Fruit fly (Drosophila melanogaster) S2 (cell line): ENCODE data around the gene GMF.

Experiments
- CG8478 ChIP-seq: fragments of >200 bp; optimal IDR thresholded peaks from 2 replicates; lab custom pipeline; 2018
- CTCF ChIP-seq, 2 experiments: fragments of >200 bp; optimal IDR thresholded peaks; 2 replicates each; lab custom pipeline; 2018

dm6 chr2L:16292975-16293501 lies 9.7 kb downstream of the GMF start, which contains the start of gene CG13258:
- TF ChIP-seq CG8478 (lab: Kevin White, UChicago) (no peak), CTCF (optimal IDR thresholded peaks at IDR 0.05; lab: Kevin White, UChicago) (no peak)
